Worm (Caenorhabditis elegans): Measurements from ENCODE around the gene cpz-2.

cpz-2 gene

ce11 chrV:13373643-13374042 is 7.3 kb upstream of the cpz-2 start (continued):
- TF ChIP-seq zip-11 (GFP tag; IDR thresholded peaks at IDR 0.05): no peak
- TF ChIP-seq Y48G9A.11 (GFP tag; IDR thresholded peaks at IDR 0.05): no peak
- TF ChIP-seq nhr-10 (tag; optimal IDR thresholded peaks at IDR 0.05): peak; percentile 70
- TF ChIP-seq egl-27 (tag; optimal IDR thresholded peaks at IDR 0.05): no peak
- TF ChIP-seq Y75B8A.6 (GFP tag; IDR thresholded peaks at IDR 0.05): no peak
- no peak for TF ChIP-seq nhr-76 (tag; optimal IDR thresholded peaks at IDR 0.05)
- TF ChIP-seq nhr-41 (GFP tag; IDR thresholded peaks at IDR 0.05): peak; percentile 70; the same call in 1 of the 2 replicates
- peak in 1 of 2 experiments; percentile 34 for TF ChIP-seq daf-16 (GFP tag; optimal IDR thresholded peaks at IDR 0.05)
- TF ChIP-seq daf-16 (tag; optimal IDR thresholded peaks at IDR 0.05): peak; percentile 99
- TF ChIP-seq mep-1 (tag; optimal IDR thresholded peaks at IDR 0.05): peak; percentile 65
- TF ChIP-seq T20F7.1 (GFP tag; optimal IDR thresholded peaks at IDR 0.05): peak; percentile 3
- TF ChIP-seq dve-1 (tag; optimal IDR thresholded peaks at IDR 0.05; ENCODE audit: insufficient read depth): peak; percentile 95
- TF ChIP-seq nhr-28 (tag; optimal IDR thresholded peaks at IDR 0.05): peak; percentile 91
- peak; percentile 69 for TF ChIP-seq php-3 (GFP tag; IDR thresholded peaks at IDR 0.05)
- TF ChIP-seq hlh-30 (tag; optimal IDR thresholded peaks at IDR 0.05; ENCODE audit: insufficient read depth): peak; percentile 74
- no peak for TF ChIP-seq nhr-111 (GFP tag; optimal IDR thresholded peaks at IDR 0.05)
- TF ChIP-seq lin-38 (GFP tag; IDR thresholded peaks at IDR 0.05): no peak
- peak; percentile 81 for TF ChIP-seq dmd-6 (GFP tag; IDR thresholded peaks at IDR 0.05)
- peak; percentile 50 for TF ChIP-seq nhr-102 (tag; optimal IDR thresholded peaks at IDR 0.05)
- peak; percentile 57 for TF ChIP-seq nhr-48 (tag; optimal IDR thresholded peaks at IDR 0.05)
- no peak for TF ChIP-seq nhr-25 (tag; optimal IDR thresholded peaks at IDR 0.05; ENCODE audit: borderline replicate concordance, insufficient read depth)
- TF ChIP-seq fkh-10 (GFP tag; optimal IDR thresholded peaks at IDR 0.05): no peak

- TF ChIP-seq mdl-1 (tag; optimal IDR thresholded peaks at IDR 0.05): peak in 1 of 2 experiments; percentile 20
- TF ChIP-seq nhr-237 (tag; optimal IDR thresholded peaks at IDR 0.05): peak; percentile 30
- TF ChIP-seq mxl-3 (GFP tag; optimal IDR thresholded peaks at IDR 0.05): peak; percentile 41
- peak; percentile 8 for TF ChIP-seq mep-1 (tag; optimal IDR thresholded peaks at IDR 0.05)
- TF ChIP-seq ZK337.2 (GFP tag; IDR thresholded peaks at IDR 0.05): no peak
- TF ChIP-seq aha-1 (tag): peak; percentile 2
- no peak for TF ChIP-seq daf-16 (GFP tag; optimal IDR thresholded peaks at IDR 0.05)
- peak; percentile 3 for TF ChIP-seq daf-16 (tag; optimal IDR thresholded peaks at IDR 0.05)
- no peak for TF ChIP-seq gei-8 (GFP tag; optimal IDR thresholded peaks at IDR 0.05)
- TF ChIP-seq nhr-25 (tag; optimal IDR thresholded peaks at IDR 0.05; ENCODE audit: borderline replicate concordance, insufficient read depth): peak; percentile 83
- no peak for TF ChIP-seq unc-39 (tag; optimal IDR thresholded peaks at IDR 0.05)
- TF ChIP-seq madf-9 (GFP tag; conservative IDR thresholded peaks at IDR 0.05): peak; percentile 79
- TF ChIP-seq dve-1 (tag; optimal IDR thresholded peaks at IDR 0.05; ENCODE audit: insufficient read depth): peak; percentile 70
- TF ChIP-seq pha-4 (GFP tag; IDR thresholded peaks at IDR 0.05): peak; percentile 68; the same call in 1 of the 2 replicates
- TF ChIP-seq pha-4 (tag; optimal IDR thresholded peaks at IDR 0.05): no peak
- no peak for TF ChIP-seq Y5F2A.4 (GFP tag; optimal IDR thresholded peaks at IDR 0.05)
- peak; percentile 43 for TF ChIP-seq hlh-30 (tag; optimal IDR thresholded peaks at IDR 0.05; ENCODE audit: insufficient read depth)
- no peak for TF ChIP-seq ctbp-1 (GFP tag; IDR thresholded peaks at IDR 0.05)
- TF ChIP-seq hlh-11 (tag; optimal IDR thresholded peaks at IDR 0.05): peak; percentile 74
- TF ChIP-seq lsy-2 (tag; optimal IDR thresholded peaks at IDR 0.05): peak in 1 of 2 experiments; percentile 39
- TF ChIP-seq F44E2.7 (GFP tag; IDR thresholded peaks at IDR 0.05): 0 out of 2 replicates have a peak, but pooled peaks have one; percentile 28
- peak; percentile 41 for TF ChIP-seq nhr-6 (tag; optimal IDR thresholded peaks at IDR 0.05)
- TF ChIP-seq dmd-6 (GFP tag; IDR thresholded peaks at IDR 0.05): peak; percentile 35; the same call in 1 of the 2 replicates
- TF ChIP-seq daf-19 (GFP tag; conservative IDR thresholded peaks at IDR 0.05): no peak
- no peak for TF ChIP-seq T20F7.1 (GFP tag; optimal IDR thresholded peaks at IDR 0.05)
- TF ChIP-seq set-16 (GFP tag; IDR thresholded peaks at IDR 0.05): peak; percentile 87
- 0 out of 2 replicates have a peak, but pooled peaks have one; percentile 55 for TF ChIP-seq tra-1 (GFP tag; IDR thresholded peaks at IDR 0.05)
- TF ChIP-seq nhr-28 (tag; optimal IDR thresholded peaks at IDR 0.05): peak; percentile 53
Measured at ce11 chrV:13374532-13374931, 6.5 kb upstream of the cpz-2 start.

Data from whole organism, L4 larva.